Fruit fly (Drosophila melanogaster): ENCODE data around the gene tkv.

Gene tkv

dm6 chr2L:5292977-5293513, 21.9 kb upstream of the tkv start (continued):
- peak in 1 of 2 experiments; percentile 27 for TF ChIP-seq crp (GFP tag; optimal IDR thresholded peaks at IDR 0.05)
- peak; percentile 86 for TF ChIP-seq phol (tag; optimal IDR thresholded peaks at IDR 0.05)
- peak; percentile 46 for TF ChIP-seq ems (GFP tag; optimal IDR thresholded peaks at IDR 0.05)
- TF ChIP-seq CG17802 (tag; optimal IDR thresholded peaks at IDR 0.05), result peak; percentile 47
- TF ChIP-seq lilli (GFP tag; optimal IDR thresholded peaks at IDR 0.05), result peak; percentile 61
- no peak for TF ChIP-seq TFAM (GFP tag; optimal IDR thresholded peaks at IDR 0.05)
- TF ChIP-seq lab (GFP tag; optimal IDR thresholded peaks at IDR 0.05), result peak; percentile 78
- no peak for TF ChIP-seq CG7928 (GFP tag; optimal IDR thresholded peaks at IDR 0.05)
- peak; percentile 28 for TF ChIP-seq CG15514 (GFP tag; optimal IDR thresholded peaks at IDR 0.05)
- no peak for TF ChIP-seq HmgD (GFP tag; optimal IDR thresholded peaks at IDR 0.05)
- peak; percentile 66 for TF ChIP-seq CG4424 (GFP tag; optimal IDR thresholded peaks at IDR 0.05)
- TF ChIP-seq CG16815 (GFP tag; optimal IDR thresholded peaks at IDR 0.05), result peak; percentile 59
- TF ChIP-seq az2 (GFP tag; optimal IDR thresholded peaks at IDR 0.05), result peak; percentile 70
- peak; percentile 34 for TF ChIP-seq CG13624 (GFP tag; optimal IDR thresholded peaks at IDR 0.05)
- peak; percentile 20 for TF ChIP-seq CG15479 (GFP tag; optimal IDR thresholded peaks at IDR 0.05)
- peak; percentile 53 for TF ChIP-seq CG11398 (GFP tag; optimal IDR thresholded peaks at IDR 0.05)
- TF ChIP-seq nmo (GFP tag; optimal IDR thresholded peaks at IDR 0.05), result peak; percentile 89
- TF ChIP-seq Nf-YC (tag; optimal IDR thresholded peaks at IDR 0.05), result peak; percentile 48
- TF ChIP-seq CG3163 (GFP tag; optimal IDR thresholded peaks at IDR 0.05), result peak; percentile 26
- peak; percentile 22; the same call in 1 of the 3 replicates for TF ChIP-seq Aef1 (GFP tag; IDR thresholded peaks at IDR 0.05)
- no peak for TF ChIP-seq BEAF-32 (GFP tag; optimal IDR thresholded peaks at IDR 0.05)
- TF ChIP-seq seq (GFP tag; IDR thresholded peaks at IDR 0.05), result no peak; the same call in 1 of the 2 replicates
- peak; percentile 46; the same call in 2 of the 3 replicates for TF ChIP-seq B-H1 (GFP tag; IDR thresholded peaks at IDR 0.05)
- TF ChIP-seq bbx (GFP tag; IDR thresholded peaks at IDR 0.05; ENCODE audit: partially characterized antibody), result no peak
- TF ChIP-seq HHEX (GFP tag; optimal IDR thresholded peaks at IDR 0.05), result peak; percentile 64
- TF ChIP-seq ci (GFP tag; IDR thresholded peaks at IDR 0.05), result peak; percentile 78
- no peak for TF ChIP-seq CG13894 (tag; optimal IDR thresholded peaks at IDR 0.05)
- peak; percentile 76 for TF ChIP-seq pnt (GFP tag; optimal IDR thresholded peaks at IDR 0.05)
- TF ChIP-seq CG30403 (GFP tag; optimal IDR thresholded peaks at IDR 0.05), result peak; percentile 74
- peak; percentile 58; the same call in 1 of the 3 replicates for TF ChIP-seq H15 (GFP tag; IDR thresholded peaks at IDR 0.05)
- TF ChIP-seq ase (GFP tag; IDR thresholded peaks at IDR 0.05), result peak; percentile 64; the same call in 1 of the 3 replicates
- TF ChIP-seq kni (GFP tag; optimal IDR thresholded peaks at IDR 0.05), result peak; percentile 31
- peak; percentile 41 for TF ChIP-seq CrebB (tag; optimal IDR thresholded peaks at IDR 0.05)
- no peak for TF ChIP-seq CG34224 (GFP tag; IDR thresholded peaks at IDR 0.05; ENCODE audit: partially characterized antibody)
- no peak for TF ChIP-seq CG18011 (GFP tag; optimal IDR thresholded peaks at IDR 0.05)
- TF ChIP-seq Hand (GFP tag; optimal IDR thresholded peaks at IDR 0.05), result peak; percentile 25
- no peak for TF ChIP-seq Poxn (GFP tag; IDR thresholded peaks at IDR 0.05)
- peak; percentile 19 for TF ChIP-seq repo (GFP tag; optimal IDR thresholded peaks at IDR 0.05)
- TF ChIP-seq eyg (GFP tag; optimal IDR thresholded peaks at IDR 0.05), result no peak
- 0 out of 2 replicates have a peak, but pooled peaks have one; percentile 50 for TF ChIP-seq H2.0 (GFP tag; IDR thresholded peaks at IDR 0.05)
- peak; percentile 58; the same call in 1 of the 2 replicates for TF ChIP-seq CG10959 (GFP tag; IDR thresholded peaks at IDR 0.05)
- peak; percentile 52; the same call in 1 of the 2 replicates for TF ChIP-seq E2f2 (GFP tag; IDR thresholded peaks at IDR 0.05)
- peak; percentile 50 for TF ChIP-seq Lhr (GFP tag; optimal IDR thresholded peaks at IDR 0.05)
- peak; percentile 87 for TF ChIP-seq CG17829 (tag; optimal IDR thresholded peaks at IDR 0.05)
- TF ChIP-seq Doc3 (GFP tag; IDR thresholded peaks at IDR 0.05; ENCODE audit: partially characterized antibody), result no peak
- peak; percentile 4 for TF ChIP-seq CG13123 (GFP tag; optimal IDR thresholded peaks at IDR 0.05)
- TF ChIP-seq CG7963 (GFP tag; IDR thresholded peaks at IDR 0.05; ENCODE audit: partially characterized antibody), result no peak
- TF ChIP-seq croc (GFP tag; conservative IDR thresholded peaks at IDR 0.05), result peak; percentile 78
- TF ChIP-seq NfI (GFP tag; optimal IDR thresholded peaks at IDR 0.05), result peak; percentile 62
